Worm (Caenorhabditis elegans): ENCODE measurements around the gene F22B3.8.
"Not testable (repeated sequence)": the region's sequence is repeated elsewhere in the genome, so short reads cannot be mapped to it uniquely, and the experiment has no call there.

DNA sequence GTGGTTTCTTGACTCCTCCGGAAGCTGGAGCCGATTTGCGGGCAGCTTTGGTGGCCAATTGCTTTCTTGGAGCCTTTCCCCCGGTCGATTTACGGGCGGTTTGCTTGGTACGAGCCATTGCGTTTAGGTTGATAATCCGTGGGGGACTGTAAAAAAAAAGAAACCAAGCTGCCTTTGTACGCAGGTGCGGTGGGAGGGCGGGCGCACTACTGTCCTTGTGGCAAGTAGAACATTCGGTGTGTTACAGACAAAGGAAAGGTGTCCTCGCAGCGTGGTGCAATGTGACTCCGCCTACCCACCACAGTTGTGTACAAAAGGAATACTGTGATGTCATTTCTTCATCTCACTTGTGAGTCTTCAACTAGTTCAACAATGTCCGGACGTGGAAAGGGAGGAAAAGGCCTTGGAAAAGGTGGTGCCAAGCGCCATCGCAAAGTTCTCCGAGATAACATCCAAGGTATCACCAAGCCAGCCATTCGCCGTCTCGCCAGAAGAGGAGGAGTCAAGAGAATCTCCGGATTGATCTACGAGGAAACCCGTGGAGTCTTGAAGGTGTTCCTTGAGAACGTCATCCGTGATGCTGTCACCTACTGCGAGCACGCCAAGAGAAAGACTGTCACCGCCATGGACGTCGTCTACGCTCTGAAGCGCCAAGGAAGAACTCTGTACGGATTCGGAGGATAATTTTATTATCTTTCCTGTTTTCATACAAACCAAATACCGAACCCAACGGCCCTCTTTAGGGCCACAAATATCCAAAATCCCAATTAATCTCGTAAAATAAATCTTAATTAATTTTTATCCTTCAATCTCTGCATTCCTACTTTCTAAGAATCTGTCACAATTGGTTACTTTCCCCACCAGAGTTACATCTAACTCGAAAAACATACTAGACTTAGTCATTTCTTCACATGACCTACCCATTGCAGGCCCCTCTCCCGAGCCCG is 17.7 kb downstream of the F22B3.8 start, which contains the start of the genes his-63 and his-64:
- not testable (repeated sequence) for TF ChIP-seq cog-1 (tag; optimal IDR thresholded peaks at IDR 0.05); ref-1 (GFP tag; conservative IDR thresholded peaks at IDR 0.05); flt-1 (GFP tag; IDR thresholded peaks at IDR 0.05); T22C8.4 (GFP tag; IDR thresholded peaks at IDR 0.05); klf-2 (GFP tag; conservative IDR thresholded peaks at IDR 0.05); tab-1 (GFP tag; IDR thresholded peaks at IDR 0.05); ztf-29 (GFP tag; IDR thresholded peaks at IDR 0.05); med-1 (GFP tag; optimal IDR thresholded peaks at IDR 0.05; ENCODE audit: insufficient read depth)
- peak; percentile 57; the same call in 1 of the 2 replicates for TF ChIP-seq ztf-23 (GFP tag; IDR thresholded peaks at IDR 0.05)

All from whole organism, midembryonic.